Worm (Caenorhabditis elegans) whole organism, early embryonic: ENCODE measurements around the gene msp-19.

Source experiments
- B0310.2 ChIP-seq: sonication (generic microtip); optimal IDR thresholded peaks from 2 replicates; lab custom pipeline; 2016; ENCODE audit warnings: mild to moderate bottlenecking, missing genetic modification characterization, missing compliant biosample characterization
- F13C5.2 ChIP-seq: sonication (generic microtip); optimal IDR thresholded peaks from 2 replicates; lab custom pipeline; 2017; ENCODE audit warnings: mild to moderate bottlenecking, missing genetic modification characterization, inconsistent platforms, missing compliant biosample characterization
- aly-1 ChIP-seq: sonication (generic microtip); optimal IDR thresholded peaks from 2 replicates; lab custom pipeline; 2016; ENCODE audit warnings: missing genetic modification characterization, missing compliant biosample characterization
- ama-1 ChIP-seq: fragments of 150-350 bp; optimal IDR thresholded peaks from 2 replicates; lab custom pipeline; 2014
- ceh-13 ChIP-seq: fragments of 200-800 bp; sonication (Bioruptor generic); optimal IDR thresholded peaks from 2 replicates; lab custom pipeline; 2018; ENCODE audit warnings: mild to moderate bottlenecking, missing genetic modification characterization, missing compliant biosample characterization
- ceh-36 ChIP-seq: sonication (generic microtip); optimal IDR thresholded peaks from 2 replicates; lab custom pipeline; 2016; ENCODE audit warnings: missing genetic modification characterization, inconsistent platforms, missing compliant biosample characterization
- ets-7 ChIP-seq: sonication (generic microtip); optimal IDR thresholded peaks from 2 replicates; lab custom pipeline; 2016; ENCODE audit warnings: missing genotype, missing genetic modification characterization, missing compliant biosample characterization
- flt-1 ChIP-seq: fragments of 200-800 bp; sonication (Bioruptor generic); IDR thresholded peaks from 2 replicates; pipeline ENCODE4 v1.3.6; 2022; ENCODE audit warnings: missing genetic modification characterization, missing compliant biosample characterization
- hmbx-1 ChIP-seq: sonication (generic microtip); optimal IDR thresholded peaks from 2 replicates; lab custom pipeline; 2016; ENCODE audit warnings: mild to moderate bottlenecking, missing genetic modification characterization, missing compliant biosample characterization
- hmg-4 ChIP-seq: fragments of 200-800 bp; sonication (Bioruptor generic); optimal IDR thresholded peaks from 2 replicates; lab custom pipeline; 2018; ENCODE audit warnings: mild to moderate bottlenecking, missing genetic modification characterization, missing compliant biosample characterization
- hnd-1 ChIP-seq: sonication (generic microtip); optimal IDR thresholded peaks from 2 replicates; lab custom pipeline; 2016; ENCODE audit warnings: missing genetic modification characterization, missing compliant biosample characterization
- pes-1 ChIP-seq: fragments of 200-800 bp; sonication (Bioruptor generic); IDR thresholded peaks from 2 replicates; pipeline ENCODE4 v1.3.6; 2022; ENCODE audit warnings: missing genetic modification reagents, missing genetic modification characterization, missing compliant biosample characterization
- scrt-1 ChIP-seq: fragments of 200-800 bp; sonication (Bioruptor generic); IDR thresholded peaks from 2 replicates; pipeline ENCODE4 v1.3.6; 2022; ENCODE audit warnings: missing genetic modification characterization, missing compliant biosample characterization
- sea-1 ChIP-seq: fragments of 200-800 bp; sonication (Bioruptor generic); conservative IDR thresholded peaks from 2 replicates; pipeline ENCODE4 v1.3.6; 2022; ENCODE audit warnings: missing genetic modification characterization, missing compliant biosample characterization
- tbx-11 ChIP-seq: fragments of 200-800 bp; sonication (Bioruptor generic); IDR thresholded peaks from 2 replicates; pipeline ENCODE4 v1.3.6; 2022; ENCODE audit warnings: missing genetic modification characterization, missing compliant biosample characterization
- tbx-37 ChIP-seq: fragments of 200-800 bp; sonication (Bioruptor generic); conservative IDR thresholded peaks from 2 replicates; pipeline ENCODE4 v1.3.6; 2022; ENCODE audit warnings: missing genetic modification reagents, missing genetic modification characterization, missing compliant biosample characterization
- tra-4 ChIP-seq: sonication (generic microtip); optimal IDR thresholded peaks from 2 replicates; lab custom pipeline; 2017; ENCODE audit warnings: missing genetic modification characterization, missing compliant biosample characterization

msp-19 gene

ce11 chrIV:5273385-5273784 is 13.0 kb downstream of the msp-19 start:
- TF ChIP-seq hnd-1 (tag; lab: Kevin White, UChicago) = no peak
- TF ChIP-seq ama-1 (lab: Kevin White, UChicago) = no peak
- no peak for TF ChIP-seq ceh-36 (tag; lab: Kevin White, UChicago)
- TF ChIP-seq scrt-1 (GFP tag; lab: Robert Waterston, UW) = no peak
- no peak for TF ChIP-seq tra-4 (tag; lab: Kevin White, UChicago)
- no peak for TF ChIP-seq ceh-13 (GFP tag; lab: Kevin White, UChicago)
- no peak for TF ChIP-seq sea-1 (GFP tag; lab: Robert Waterston, UW)
- TF ChIP-seq ets-7 = no peak
- no peak for TF ChIP-seq B0310.2 (tag; lab: Kevin White, UChicago)
- TF ChIP-seq flt-1 = no peak
- TF ChIP-seq hmbx-1 (tag; lab: Kevin White, UChicago) = no peak
- no peak for TF ChIP-seq tbx-11
- no peak for TF ChIP-seq pes-1 (GFP tag; lab: Robert Waterston, UW)
- no peak for TF ChIP-seq tbx-37 (GFP tag; lab: Robert Waterston, UW)
- TF ChIP-seq hmg-4 (GFP tag; lab: Kevin White, UChicago) = no peak
- no peak for TF ChIP-seq aly-1 (tag; lab: Kevin White, UChicago)
- TF ChIP-seq F13C5.2 (tag; lab: Kevin White, UChicago) = no peak

DNA sequence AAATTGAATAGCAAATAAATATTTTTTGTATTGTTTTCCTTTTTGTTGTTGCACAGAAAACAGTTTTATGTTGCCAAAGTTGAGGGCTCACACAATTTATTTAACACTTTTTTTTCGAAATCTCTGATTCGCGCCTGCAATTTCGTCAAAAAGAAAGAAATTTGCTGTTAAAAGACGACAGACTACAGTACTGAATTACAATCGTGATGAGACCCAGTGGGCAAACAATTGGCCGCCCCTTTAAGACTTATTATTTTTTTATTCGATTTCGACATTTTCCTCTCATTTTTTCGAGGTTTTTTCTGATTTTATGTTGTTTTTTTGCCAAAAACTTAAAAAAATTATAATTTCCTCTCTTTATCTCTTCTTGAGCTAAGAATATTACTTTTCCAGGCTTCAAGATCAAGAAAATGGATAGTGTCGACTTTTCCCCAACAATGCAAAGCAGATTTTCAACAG is 13.8 kb downstream of the msp-19 start, which contains the start of gene slfl-4:
Gene slfl-4, plus strand, starts transcription at position 409 of the 459 bp plus-strand sequence.
- no peak for TF ChIP-seq tbx-37 (GFP tag; lab: Robert Waterston, UW)
- no peak for TF ChIP-seq sea-1 (GFP tag; lab: Robert Waterston, UW)
- TF ChIP-seq flt-1 = no peak
- TF ChIP-seq ama-1 (lab: Kevin White, UChicago) = no peak
- TF ChIP-seq ets-7 = no peak
- no peak for TF ChIP-seq tbx-11
- TF ChIP-seq scrt-1 (GFP tag; lab: Robert Waterston, UW) = no peak
- TF ChIP-seq ceh-36 (tag; lab: Kevin White, UChicago) = no peak
- TF ChIP-seq ceh-13 (GFP tag; lab: Kevin White, UChicago) = no peak
- TF ChIP-seq hnd-1 (tag; lab: Kevin White, UChicago) = no peak
- no peak for TF ChIP-seq aly-1 (tag; lab: Kevin White, UChicago)

ce11 chrIV:5277752-5278151 is 17.4 kb downstream of the msp-19 start, which contains the start of gene F36H12.17:
TSS of gene F36H12.17 (minus strand) at chrIV:5277852.
- no peak for TF ChIP-seq hmbx-1 (tag; lab: Kevin White, UChicago)
- no peak for TF ChIP-seq ceh-36 (tag; lab: Kevin White, UChicago)
- TF ChIP-seq ets-7 = no peak

- TF ChIP-seq scrt-1 (GFP tag; lab: Robert Waterston, UW) = no peak
- no peak for TF ChIP-seq sea-1 (GFP tag; lab: Robert Waterston, UW)
- no peak for TF ChIP-seq ceh-36 (tag; lab: Kevin White, UChicago)
- no peak for TF ChIP-seq hmbx-1 (tag; lab: Kevin White, UChicago)
- no peak for TF ChIP-seq hmg-4 (GFP tag; lab: Kevin White, UChicago)
- no peak for TF ChIP-seq tra-4 (tag; lab: Kevin White, UChicago)
Observed at ce11 chrIV:5281457-5281856, 21.1 kb downstream of the msp-19 start.

DNA sequence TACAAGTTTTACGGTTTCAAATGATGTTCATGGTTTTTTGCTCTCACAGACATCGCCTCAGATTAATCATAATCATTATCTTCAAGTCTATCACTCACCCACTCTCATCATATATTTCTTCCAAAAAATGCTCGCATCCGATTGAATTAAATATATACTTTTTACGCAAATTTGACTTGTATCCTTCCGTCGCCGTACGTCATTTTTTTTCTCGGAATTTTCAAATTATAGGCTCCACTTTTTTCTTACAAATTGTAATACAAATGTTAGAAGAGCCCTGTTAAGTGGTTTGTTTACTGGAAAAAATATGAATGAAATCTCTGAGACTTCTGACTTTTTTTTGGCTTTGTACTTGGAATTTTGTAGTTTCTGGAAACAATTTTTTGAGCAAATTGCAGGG is 26.8 kb downstream of the msp-19 start:
- no peak for TF ChIP-seq ets-7
- TF ChIP-seq F13C5.2 (tag; lab: Kevin White, UChicago) = no peak
- TF ChIP-seq ama-1 (lab: Kevin White, UChicago) = no peak
- no peak for TF ChIP-seq hmbx-1 (tag; lab: Kevin White, UChicago)

DNA sequence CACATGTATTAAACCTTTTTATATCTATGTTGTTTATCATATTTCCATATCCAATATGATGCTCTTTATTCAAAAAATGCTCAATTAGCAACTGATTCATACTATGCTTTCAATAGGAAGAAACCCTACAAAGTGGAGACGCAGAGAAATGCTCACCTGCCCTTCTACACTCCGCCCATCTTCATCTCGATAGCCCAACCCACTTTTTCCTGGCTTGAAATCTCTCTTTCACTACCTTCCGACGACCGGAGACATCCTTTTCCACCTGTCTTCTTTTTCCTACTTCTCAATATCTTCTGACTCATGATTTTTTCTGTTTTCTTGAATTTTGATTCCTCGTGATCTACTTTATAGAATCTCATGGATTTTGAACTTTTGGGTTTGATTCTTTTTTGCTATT is 28.5 kb downstream of the msp-19 start:
- no peak for TF ChIP-seq hmg-4 (GFP tag; lab: Kevin White, UChicago)

- TF ChIP-seq sea-1 (GFP tag; lab: Robert Waterston, UW) = no peak
- no peak for TF ChIP-seq tra-4 (tag; lab: Kevin White, UChicago)
- no peak for TF ChIP-seq ets-7
- no peak for TF ChIP-seq B0310.2 (tag; lab: Kevin White, UChicago)
- no peak for TF ChIP-seq scrt-1 (GFP tag; lab: Robert Waterston, UW)
- TF ChIP-seq ceh-13 (GFP tag; lab: Kevin White, UChicago) = no peak
- TF ChIP-seq aly-1 (tag; lab: Kevin White, UChicago) = no peak
- no peak for TF ChIP-seq ceh-36 (tag; lab: Kevin White, UChicago)
- no peak for TF ChIP-seq flt-1
- TF ChIP-seq hnd-1 (tag; lab: Kevin White, UChicago) = no peak
- no peak for TF ChIP-seq ama-1 (lab: Kevin White, UChicago)
- TF ChIP-seq hmg-4 (GFP tag; lab: Kevin White, UChicago) = no peak
Observed at ce11 chrIV:5290547-5290946, 30.2 kb downstream of the msp-19 start, which contains the start of gene nlp-47. TSS of gene nlp-47 (plus strand) at chrIV:5290847.

DNA sequence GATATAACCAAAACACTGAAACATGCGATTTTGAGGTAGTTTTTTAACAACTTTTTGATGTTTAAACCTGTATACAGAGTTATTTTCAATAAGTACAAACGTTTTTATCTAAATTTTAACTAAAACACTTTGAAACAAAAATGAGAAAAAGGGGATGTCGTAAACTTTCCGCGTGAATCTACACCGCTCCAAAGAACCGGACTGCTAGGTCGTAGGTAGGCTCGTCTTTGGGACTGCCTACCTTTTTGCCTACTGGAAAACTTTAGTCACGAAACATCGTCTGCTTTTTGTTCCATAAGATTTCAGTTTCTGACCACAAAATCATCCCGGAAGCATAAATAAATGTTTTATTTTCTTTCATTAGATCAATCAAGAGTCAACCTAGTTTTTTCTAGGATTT is 30.8 kb downstream of the msp-19 start:
- TF ChIP-seq B0310.2 (tag; lab: Kevin White, UChicago) (no peak), hmbx-1 (tag; lab: Kevin White, UChicago) (no peak), scrt-1 (GFP tag; lab: Robert Waterston, UW) (no peak), ets-7 (no peak), hnd-1 (tag; lab: Kevin White, UChicago) (no peak)
